Fruit fly (Drosophila melanogaster): ENCODE data around the gene PrBP.

PrBP gene

dm6 chr2L:8691292-8691975 lies 5.7 kb upstream of the PrBP start (continued):
- TF ChIP-seq dpn (GFP tag; optimal IDR thresholded peaks at IDR 0.05), result peak; percentile 62 to 83
- peak; percentile 96 for TF ChIP-seq abd-A (tag; optimal IDR thresholded peaks at IDR 0.05)
- TF ChIP-seq tio (GFP tag; optimal IDR thresholded peaks at IDR 0.05), result peak; percentile 90
- TF ChIP-seq ind (GFP tag; optimal IDR thresholded peaks at IDR 0.05), result peak; percentile 75
- TF ChIP-seq disco-r (GFP tag; optimal IDR thresholded peaks at IDR 0.05), result no peak
- peak; percentile 84 for TF ChIP-seq Med (GFP tag)
- TF ChIP-seq bab2 (GFP tag; optimal IDR thresholded peaks at IDR 0.05), result peak; percentile 17
- peak; percentile 47 for TF ChIP-seq shn (GFP tag; optimal IDR thresholded peaks at IDR 0.05)
- TF ChIP-seq tll (GFP tag; optimal IDR thresholded peaks at IDR 0.05), result no peak
- TF ChIP-seq ERR (GFP tag; optimal IDR thresholded peaks at IDR 0.05), result peak; percentile 14
- TF ChIP-seq inv (GFP tag; IDR thresholded peaks at IDR 0.05; ENCODE audit: partially characterized antibody), result no peak
- TF ChIP-seq CG1647 (GFP tag; optimal IDR thresholded peaks at IDR 0.05), result peak; percentile 44
- no peak for TF ChIP-seq gt (GFP tag; IDR thresholded peaks at IDR 0.05)
- peak; percentile 60 for TF ChIP-seq E2f2 (GFP tag; IDR thresholded peaks at IDR 0.05)
- peak; percentile 52 for TF ChIP-seq H2.0 (GFP tag; IDR thresholded peaks at IDR 0.05)
- TF ChIP-seq Oaz (GFP tag; IDR thresholded peaks at IDR 0.05), result peak; percentile 55; the same call in 1 of the 2 replicates
- TF ChIP-seq MESR4 (GFP tag; optimal IDR thresholded peaks at IDR 0.05), result no peak
- TF ChIP-seq maf-S (GFP tag; optimal IDR thresholded peaks at IDR 0.05), result peak; percentile 9
- TF ChIP-seq crp (GFP tag; optimal IDR thresholded peaks at IDR 0.05), result peak in 1 of 2 experiments; percentile 55
- peak; percentile 88 for TF ChIP-seq bsh (GFP tag; optimal IDR thresholded peaks at IDR 0.05)
- TF ChIP-seq Taf1 (GFP tag; IDR thresholded peaks at IDR 0.05), result no peak; the same call in 1 of the 2 replicates
- peak; percentile 86 for TF ChIP-seq CG10209 (GFP tag; optimal IDR thresholded peaks at IDR 0.05)
- TF ChIP-seq CG6854 (GFP tag; optimal IDR thresholded peaks at IDR 0.05), result peak; percentile 85
- TF ChIP-seq CoRest (tag; optimal IDR thresholded peaks at IDR 0.05), result peak; percentile 96
- no peak for TF ChIP-seq CkIIα-i1 (GFP tag; IDR thresholded peaks at IDR 0.05)
- TF ChIP-seq HLH4C (GFP tag; IDR thresholded peaks at IDR 0.05; ENCODE audit: partially characterized antibody), result no peak
- peak; percentile 81 for TF ChIP-seq ewg (GFP tag; optimal IDR thresholded peaks at IDR 0.05)
- TF ChIP-seq dimm (GFP tag; IDR thresholded peaks at IDR 0.05), result no peak
- TF ChIP-seq oc (tag; optimal IDR thresholded peaks at IDR 0.05), result peak; percentile 65
- TF ChIP-seq ash1 (GFP tag; optimal IDR thresholded peaks at IDR 0.05), result peak; percentile 35
- no peak for TF ChIP-seq amos (GFP tag; IDR thresholded peaks at IDR 0.05; ENCODE audit: partially characterized antibody)
- TF ChIP-seq ttk (GFP tag; IDR thresholded peaks at IDR 0.05), result peak; percentile 63
- peak; percentile 84 for TF ChIP-seq NfI (GFP tag; optimal IDR thresholded peaks at IDR 0.05)
- TF ChIP-seq MBD-R2 (GFP tag; IDR thresholded peaks at IDR 0.05), result peak; percentile 44; the same call in 1 of the 2 replicates
- peak; percentile 55 for TF ChIP-seq mirr (GFP tag; optimal IDR thresholded peaks at IDR 0.05)
- TF ChIP-seq sob (GFP tag; IDR thresholded peaks at IDR 0.05), result peak; percentile 65
- peak; percentile 56 for TF ChIP-seq slou (GFP tag; optimal IDR thresholded peaks at IDR 0.05)
- TF ChIP-seq dmrt11E (tag; optimal IDR thresholded peaks at IDR 0.05), result peak; percentile 83
- no peak for TF ChIP-seq Neu2 (GFP tag; optimal IDR thresholded peaks at IDR 0.05; ENCODE audit: borderline replicate concordance)
- peak; percentile 46; the same call in 1 of the 2 replicates for TF ChIP-seq NFAT (GFP tag; IDR thresholded peaks at IDR 0.05)
- peak; percentile 24; the same call in 1 of the 3 replicates for TF ChIP-seq knrl (GFP tag; IDR thresholded peaks at IDR 0.05; ENCODE audit: partially characterized antibody)
- peak; percentile 67 for TF ChIP-seq B-H2 (GFP tag; optimal IDR thresholded peaks at IDR 0.05)
- TF ChIP-seq GATAe (GFP tag; conservative IDR thresholded peaks at IDR 0.05), result no peak
- TF ChIP-seq CG10565 (GFP tag; optimal IDR thresholded peaks at IDR 0.05), result peak; percentile 12
- TF ChIP-seq fru (optimal IDR thresholded peaks at IDR 0.05), result no peak
- TF ChIP-seq CG14667 (GFP tag; IDR thresholded peaks at IDR 0.05), result peak; percentile 52
- peak; percentile 65; the same call in 1 of the 2 replicates for TF ChIP-seq slbo (GFP tag; IDR thresholded peaks at IDR 0.05)
- TF ChIP-seq CG18262 (tag; optimal IDR thresholded peaks at IDR 0.05), result peak; percentile 97
- TF ChIP-seq br (optimal IDR thresholded peaks at IDR 0.05), result no peak

Data from whole organism, embryonic.